Fruit fly (Drosophila melanogaster) whole organism, adult: Measurements from ENCODE around the gene RpS8.
A peak's percentile ranks its signal among the peaks of the same experiment; 100 is the strongest.

Source experiments
- CG11617 ChIP-seq: fragments of 200-800 bp; sonication (Bioruptor generic); optimal IDR thresholded peaks from 2 replicates; lab custom pipeline; 2017; ENCODE audit warnings: mild to moderate bottlenecking, missing biosample characterization, missing genetic modification reagents, missing genetic modification characterization
- CG12768 ChIP-seq: fragments of 200-800 bp; sonication (Bioruptor generic); optimal IDR thresholded peaks from 2 replicates; lab custom pipeline; 2017; ENCODE audit warnings: missing biosample characterization, missing genetic modification characterization, mild to moderate bottlenecking, moderate library complexity, missing genetic modification reagents
- Clk ChIP-seq: fragments of 200-800 bp; sonication (Bioruptor generic); optimal IDR thresholded peaks from 2 replicates; lab custom pipeline; 2017; ENCODE audit warnings: missing biosample characterization, missing genetic modification characterization
- Crg-1 ChIP-seq: fragments of 200-800 bp; sonication (Bioruptor generic); optimal IDR thresholded peaks from 2 replicates; lab custom pipeline; 2016; ENCODE audit warnings: missing biosample characterization, missing genetic modification characterization
- bab1 ChIP-seq: fragments of 200-800 bp; sonication (Bioruptor generic); optimal IDR thresholded peaks from 3 replicates; lab custom pipeline; 2019; ENCODE audit warnings: missing biosample characterization, mild to moderate bottlenecking, missing genetic modification characterization, moderate library complexity
- cnc ChIP-seq, 2 experiments: fragments of >200 bp; optimal IDR thresholded peaks; 2 replicates each; lab custom pipeline; 2017
- kay ChIP-seq: fragments of 200-800 bp; sonication (Bioruptor generic); peaks from one replicate; lab custom pipeline; 2016; ENCODE audit warnings: missing biosample characterization, missing genetic modification characterization, borderline replicate concordance
- ovo ChIP-seq: fragments of 200-800 bp; sonication (Bioruptor generic); optimal IDR thresholded peaks from 2 replicates; lab custom pipeline; 2016; ENCODE audit warnings: missing biosample characterization, missing genetic modification characterization
- pad ChIP-seq: fragments of 200-800 bp; sonication (Bioruptor generic); optimal IDR thresholded peaks from 3 replicates; lab custom pipeline; 2017; ENCODE audit warnings: missing biosample characterization, missing genetic modification characterization, mild to moderate bottlenecking, moderate library complexity, missing genetic modification reagents
- tj ChIP-seq: fragments of 200-800 bp; sonication (Bioruptor generic); optimal IDR thresholded peaks from 3 replicates; lab custom pipeline; 2017; ENCODE audit warnings: missing biosample characterization, mild to moderate bottlenecking, missing genetic modification characterization, moderate library complexity

DNA sequence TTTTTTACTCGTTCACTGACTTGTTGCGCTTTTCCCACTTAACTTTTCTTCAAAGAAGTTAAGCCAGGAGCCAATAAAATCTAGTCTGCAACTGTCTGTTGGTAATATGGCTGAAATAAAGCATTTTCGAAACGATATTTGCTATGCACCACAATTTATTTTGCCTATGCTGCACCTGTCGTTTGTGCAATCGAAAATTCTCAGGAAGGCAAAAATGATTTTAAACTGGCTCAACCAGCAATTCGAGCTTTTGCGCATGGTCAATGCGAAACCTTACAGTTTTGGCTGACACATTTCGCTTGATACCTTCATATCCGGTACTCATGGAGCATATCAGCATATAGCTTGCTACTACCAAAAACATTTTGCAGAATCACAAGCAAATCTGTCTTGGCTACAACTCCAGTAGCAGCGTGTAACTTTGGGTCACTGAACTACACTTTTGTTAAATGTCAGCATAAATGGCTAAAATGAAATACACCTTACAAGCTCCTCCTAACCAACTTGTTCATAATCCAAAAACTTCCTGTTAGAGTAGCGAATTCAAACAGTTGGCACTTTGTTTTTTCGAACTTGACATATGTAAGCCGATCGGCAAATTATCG lies 21.6 kb upstream of the RpS8 start:
- TF ChIP-seq ovo (GFP tag; lab: Kevin White, UChicago) (no peak), kay (GFP tag; lab: Kevin White, UChicago) (no peak), CG12768 (GFP tag; lab: Kevin White, UChicago) (no peak), Crg-1 (GFP tag; lab: Kevin White, UChicago) (no peak), cnc (optimal IDR thresholded peaks at IDR 0.05; lab: Kevin White, UChicago) (no peak), tj (GFP tag; lab: Kevin White, UChicago) (peak; percentile 95), bab1 (GFP tag; lab: Kevin White, UChicago) (peak; percentile 56), Clk (GFP tag; lab: Kevin White, UChicago) (no peak), CG11617 (no peak), pad (GFP tag; lab: Kevin White, UChicago) (no peak)
